Worm (Caenorhabditis elegans) whole organism, L4 larva: ENCODE data around the gene C25A8.5.
A peak's percentile ranks its signal among the peaks of the same experiment; 100 is the strongest.

ENCODE experiments used
- F10B5.3 ChIP-seq: sonication (generic microtip); optimal IDR thresholded peaks from 2 replicates; lab custom pipeline; 2016; ENCODE audit warnings: mild to moderate bottlenecking, missing genetic modification characterization, missing compliant biosample characterization
- F26F4.8 ChIP-seq: fragments of 200-800 bp; sonication (Bioruptor generic); conservative IDR thresholded peaks from 2 replicates; pipeline ENCODE4 v1.3.6; 2022; ENCODE audit warnings: missing genetic modification characterization, missing compliant biosample characterization
- F37D6.2 ChIP-seq: sonication (generic microtip); optimal IDR thresholded peaks from 2 replicates; lab custom pipeline; 2016; ENCODE audit warnings: mild to moderate bottlenecking, missing genetic modification characterization, missing compliant biosample characterization
- F44E2.7 ChIP-seq: fragments of 200-800 bp; sonication (Bioruptor generic); IDR thresholded peaks from 2 replicates; pipeline ENCODE4 v2.1.2; 2022; ENCODE audit warnings: missing genetic modification characterization, missing compliant biosample characterization
- F49E8.2 ChIP-seq: sonication (generic microtip); optimal IDR thresholded peaks from 2 replicates; lab custom pipeline; 2016; ENCODE audit warnings: missing compliant biosample characterization, mild to moderate bottlenecking, missing genetic modification characterization, borderline replicate concordance
- R02D3.7 ChIP-seq: fragments of 150-350 bp; sonication (generic microtip); optimal IDR thresholded peaks from 3 replicates; lab custom pipeline; 2014; ENCODE audit warnings: missing biosample characterization, missing genetic modification characterization
- Y105C5A.15 ChIP-seq: fragments of 200-800 bp; sonication (Bioruptor generic); IDR thresholded peaks from 2 replicates; pipeline ENCODE4 v1.3.6; 2022; ENCODE audit warnings: missing genetic modification characterization, missing compliant biosample characterization
- Y48G9A.11 ChIP-seq: fragments of 200-800 bp; sonication (Bioruptor generic); IDR thresholded peaks from 2 replicates; pipeline ENCODE4 v1.3.6; 2022; ENCODE audit warnings: missing genetic modification reagents, missing genetic modification characterization, missing compliant biosample characterization
- aha-1 ChIP-seq: fragments of 150-350 bp; peaks from one replicate; lab custom pipeline; 2014; ENCODE audit warnings: missing biosample characterization, missing genetic modification characterization
- arid-1 ChIP-seq: fragments of 200-800 bp; sonication (Bioruptor generic); conservative IDR thresholded peaks from 2 replicates; pipeline ENCODE4 v1.3.6; 2022; ENCODE audit warnings: missing genetic modification reagents, missing genetic modification characterization, missing compliant biosample characterization
- ceh-44 ChIP-seq: fragments of 200-800 bp; sonication (Bioruptor generic); IDR thresholded peaks from 2 replicates; pipeline ENCODE4 v1.3.6; 2022; ENCODE audit warnings: missing genetic modification reagents, missing genetic modification characterization, missing compliant biosample characterization
- ceh-82 ChIP-seq: sonication (generic microtip); optimal IDR thresholded peaks from 2 replicates; lab custom pipeline; 2017; ENCODE audit warnings: missing biosample characterization, missing genetic modification characterization
- daf-16 ChIP-seq, 3 experiments: sonication (generic microtip); optimal IDR thresholded peaks; 2 replicates each; lab custom pipeline; 2016 to 2017; ENCODE audit warnings: missing genetic modification characterization in 3 of 3, missing genetic modification reagents in 3 of 3, mild to moderate bottlenecking in 2 of 3, missing compliant biosample characterization in 2 of 3, missing biosample characterization in 1 of 3, moderate library complexity in 1 of 3
- dmd-6 ChIP-seq: fragments of 200-800 bp; sonication (Bioruptor generic); IDR thresholded peaks from 2 replicates; pipeline ENCODE4 v1.3.6; 2022; ENCODE audit warnings: missing genetic modification reagents, missing genetic modification characterization, missing compliant biosample characterization
- dmd-9 ChIP-seq: fragments of 200-800 bp; sonication (Bioruptor generic); IDR thresholded peaks from 2 replicates; pipeline ENCODE4 v1.3.6; 2022; ENCODE audit warnings: missing genetic modification reagents, missing genetic modification characterization, missing compliant biosample characterization
- dve-1 ChIP-seq: sonication (generic microtip); optimal IDR thresholded peaks from 2 replicates; lab custom pipeline; 2017; ENCODE audit warnings: antibody characterized with exemption, mild to moderate bottlenecking, missing genetic modification characterization, missing compliant biosample characterization; ENCODE audit not compliant: insufficient read depth
- fkh-10 ChIP-seq: fragments of 150-350 bp; optimal IDR thresholded peaks from 2 replicates; lab custom pipeline; 2014; ENCODE audit warnings: missing biosample characterization, missing genetic modification reagents, missing genetic modification characterization
- gei-8 ChIP-seq: fragments of 200-800 bp; sonication (Bioruptor generic); optimal IDR thresholded peaks from 2 replicates; lab custom pipeline; 2018; ENCODE audit warnings: mild to moderate bottlenecking, missing genetic modification characterization, missing compliant biosample characterization
- hlh-30 ChIP-seq: sonication (generic microtip); optimal IDR thresholded peaks from 2 replicates; lab custom pipeline; 2017; ENCODE audit warnings: antibody characterized with exemption, mild to moderate bottlenecking, missing genetic modification characterization, missing compliant biosample characterization; ENCODE audit not compliant: insufficient read depth
- hmg-1.1 ChIP-seq: fragments of 200-800 bp; sonication (Bioruptor generic); IDR thresholded peaks from 2 replicates; pipeline ENCODE4 v1.3.6; 2022; ENCODE audit warnings: missing genetic modification reagents, missing genetic modification characterization, missing compliant biosample characterization
- jun-1 ChIP-seq: fragments of 150-350 bp; optimal IDR thresholded peaks from 2 replicates; lab custom pipeline; 2014; ENCODE audit warnings: missing biosample characterization, missing genetic modification reagents, missing genetic modification characterization
- lin-13 ChIP-seq: fragments of 150-350 bp; optimal IDR thresholded peaks from 2 replicates; lab custom pipeline; 2014; ENCODE audit warnings: missing biosample characterization, missing genetic modification reagents, missing genetic modification characterization
- lin-38 ChIP-seq: fragments of 200-800 bp; sonication (Bioruptor generic); IDR thresholded peaks from 2 replicates; pipeline ENCODE4 v1.3.6; 2022; ENCODE audit warnings: missing genetic modification reagents, missing genetic modification characterization, missing compliant biosample characterization
- lsy-2 ChIP-seq, 2 experiments: fragments of 150-350 bp in 1 of 2; sonication (generic microtip) in 1 of 2; optimal IDR thresholded peaks; 2 replicates each; lab custom pipeline; 2014 to 2017; ENCODE audit warnings: missing biosample characterization in 2 of 2, missing genetic modification characterization in 2 of 2
- madf-5 ChIP-seq, 2 experiments: fragments of 200-800 bp; sonication (Bioruptor generic); IDR thresholded peaks; 2 replicates each; pipeline ENCODE4 v1.3.6; 2022; ENCODE audit warnings: missing compliant biosample characterization in 2 of 2, missing genetic modification characterization in 2 of 2
- mdl-1 ChIP-seq, 2 experiments: fragments of 150-350 bp in 1 of 2; sonication (generic microtip) in 1 of 2; optimal IDR thresholded peaks; 2 replicates each; lab custom pipeline; 2014 to 2017; ENCODE audit warnings: missing biosample characterization in 2 of 2, missing genetic modification characterization in 2 of 2
- nhr-11 ChIP-seq: fragments of 150-350 bp; optimal IDR thresholded peaks from 2 replicates; lab custom pipeline; 2014; ENCODE audit warnings: missing biosample characterization, missing genetic modification characterization
- nhr-28 ChIP-seq: fragments of 150-350 bp; optimal IDR thresholded peaks from 2 replicates; lab custom pipeline; 2014; ENCODE audit warnings: missing biosample characterization, missing genetic modification characterization
- nhr-41 ChIP-seq: fragments of 200-800 bp; sonication (Bioruptor generic); IDR thresholded peaks from 2 replicates; pipeline ENCODE4 v1.3.6; 2022; ENCODE audit warnings: missing genetic modification reagents, missing genetic modification characterization, missing compliant biosample characterization
- nhr-76 ChIP-seq: fragments of 150-350 bp; optimal IDR thresholded peaks from 2 replicates; lab custom pipeline; 2014; ENCODE audit warnings: missing biosample characterization, missing genetic modification characterization
- pqm-1 ChIP-seq: sonication (generic microtip); optimal IDR thresholded peaks from 2 replicates; lab custom pipeline; 2017; ENCODE audit warnings: missing biosample characterization, missing genetic modification characterization
- rbr-2 ChIP-seq: sonication (generic microtip); optimal IDR thresholded peaks from 2 replicates; lab custom pipeline; 2016; ENCODE audit warnings: missing genotype, missing genetic modification characterization, missing compliant biosample characterization
- snpc-1.2 ChIP-seq: fragments of 200-800 bp; sonication (Bioruptor generic); IDR thresholded peaks from 2 replicates; pipeline ENCODE4 v1.3.6; 2022; ENCODE audit warnings: missing genetic modification reagents, missing genetic modification characterization, missing compliant biosample characterization
- unc-39 ChIP-seq: sonication (generic microtip); optimal IDR thresholded peaks from 2 replicates; lab custom pipeline; 2017; ENCODE audit warnings: missing biosample characterization, missing genetic modification characterization
- unc-62 ChIP-seq, 3 experiments: fragments of 150-350 bp in 1 of 3; sonication (generic microtip); optimal IDR thresholded peaks in 2 of 3; peaks in 1 of 3; 1 replicate in 1 of 3; 2 replicates in 2 of 3; lab custom pipeline; 2014 to 2017; ENCODE audit warnings: missing biosample characterization in 3 of 3, missing genetic modification characterization in 3 of 3, missing genetic modification reagents in 3 of 3, missing genotype in 1 of 3
- zfp-2 ChIP-seq: sonication (generic microtip); optimal IDR thresholded peaks from 2 replicates; lab custom pipeline; 2016; ENCODE audit warnings: mild to moderate bottlenecking, missing genetic modification characterization, missing compliant biosample characterization
- zfp-3 ChIP-seq: fragments of 200-800 bp; sonication (Bioruptor generic); conservative IDR thresholded peaks from 2 replicates; pipeline ENCODE4 v1.3.6; 2022; ENCODE audit warnings: missing genetic modification reagents, missing genetic modification characterization, missing compliant biosample characterization

C25A8.5 gene

DNA sequence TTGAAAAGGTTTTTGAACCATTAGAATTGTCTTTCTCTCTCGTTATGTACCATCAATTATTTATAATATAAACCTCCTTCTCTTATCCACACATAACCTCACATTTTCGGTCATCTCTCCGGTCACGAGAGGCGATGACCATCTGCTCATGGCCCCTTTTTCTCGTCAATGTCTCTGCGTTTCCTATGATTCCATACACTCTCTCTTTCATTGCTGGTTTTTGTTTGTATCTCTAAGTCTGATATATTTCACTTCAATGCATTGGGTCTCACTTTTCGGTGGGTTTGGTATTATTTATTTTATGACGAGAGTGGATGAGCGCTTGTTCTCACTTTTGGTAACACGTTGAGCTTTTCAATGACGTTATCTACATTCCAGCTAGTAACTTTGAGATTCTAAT, 23.7 kb downstream of the C25A8.5 start (continued):
- TF ChIP-seq dve-1 (peak; percentile 50), unc-39 (no peak), madf-5 (GFP tag; IDR thresholded peaks at IDR 0.05; lab: Robert Waterston, UW) (no peak), rbr-2 (tag; lab: Kevin White, UChicago) (peak; percentile 34), lsy-2 (tag; optimal IDR thresholded peaks at IDR 0.05; lab: Kevin White, UChicago) (peak in 1 of 2 experiments; percentile 78), F37D6.2 (tag; lab: Kevin White, UChicago) (no peak), nhr-28 (tag; lab: Kevin White, UChicago) (peak; percentile 45), F10B5.3 (tag; lab: Kevin White, UChicago) (no peak), dmd-9 (GFP tag; lab: Robert Waterston, UW) (no peak), nhr-41 (GFP tag; lab: Robert Waterston, UW) (no peak), nhr-76 (tag; lab: Kevin White, UChicago) (no peak), Y105C5A.15 (no peak), ceh-44 (GFP tag; lab: Robert Waterston, UW) (no peak), zfp-2 (tag; lab: Kevin White, UChicago) (no peak), F49E8.2 (tag; lab: Kevin White, UChicago) (no peak), dmd-6 (peak; percentile 19; the same call in 1 of the 2 replicates), hmg-1.1 (GFP tag; lab: Robert Waterston, UW) (peak; percentile 57; the same call in 1 of the 2 replicates), F44E2.7 (GFP tag; lab: Robert Waterston, UW) (no peak), R02D3.7 (tag; lab: Kevin White, UChicago) (no peak), Y48G9A.11 (GFP tag; lab: Robert Waterston, UW) (no peak), gei-8 (GFP tag; lab: Kevin White, UChicago) (no peak), jun-1 (tag; lab: Kevin White, UChicago) (no peak), F26F4.8 (GFP tag; lab: Robert Waterston, UW) (no peak), zfp-3 (GFP tag; lab: Robert Waterston, UW) (no peak), pqm-1 (tag; lab: Kevin White, UChicago) (no peak), ceh-82 (tag; lab: Kevin White, UChicago) (no peak), nhr-11 (tag; lab: Kevin White, UChicago) (peak; percentile 39), daf-16 (GFP tag; optimal IDR thresholded peaks at IDR 0.05; lab: Kevin White, UChicago) (no peak), daf-16 (tag; optimal IDR thresholded peaks at IDR 0.05; lab: Kevin White, UChicago) (peak; percentile 10), lin-13 (GFP tag; lab: Kevin White, UChicago) (no peak), snpc-1.2 (GFP tag; lab: Robert Waterston, UW) (no peak), mdl-1 (tag; optimal IDR thresholded peaks at IDR 0.05; lab: Kevin White, UChicago) (peak; percentile 13 to 74), arid-1 (GFP tag; lab: Robert Waterston, UW) (no peak), unc-62 (GFP tag; optimal IDR thresholded peaks at IDR 0.05 in 1 of 2; lab: Kevin White, UChicago) (no peak), unc-62 (tag; optimal IDR thresholded peaks at IDR 0.05; lab: Kevin White, UChicago) (no peak)

DNA sequence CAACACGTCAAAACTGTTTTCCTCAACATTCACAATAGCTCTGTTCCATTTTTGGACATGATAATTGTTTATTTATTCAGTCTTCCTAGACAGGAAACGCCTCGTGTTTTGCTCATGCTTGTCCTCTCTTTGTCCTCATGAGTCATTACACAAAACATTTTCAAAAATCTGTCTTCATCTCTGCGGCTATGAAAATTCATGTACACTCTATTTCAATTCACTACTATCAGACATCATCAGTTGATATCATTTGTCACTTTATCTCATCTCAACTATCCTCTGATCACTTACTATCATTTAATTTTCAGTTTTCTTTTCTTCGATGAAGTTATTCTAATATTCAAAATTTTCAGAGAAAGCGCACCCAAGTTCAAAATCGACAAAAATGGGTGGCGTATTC, 24.6 kb downstream of the C25A8.5 start, which contains the start of gene adah-1:
adah-1 (plus strand) TSS at position 354 of the 400 bp plus-strand sequence.
- TF ChIP-seq nhr-28 (tag; lab: Kevin White, UChicago) (peak; percentile 33), mdl-1 (tag; optimal IDR thresholded peaks at IDR 0.05; lab: Kevin White, UChicago) (peak in 1 of 2 experiments; percentile 13), dmd-6 (no peak), unc-62 (GFP tag; optimal IDR thresholded peaks at IDR 0.05 in 1 of 2; lab: Kevin White, UChicago) (peak in 1 of 2 experiments; percentile 14), unc-62 (tag; optimal IDR thresholded peaks at IDR 0.05; lab: Kevin White, UChicago) (no peak), aha-1 (tag; lab: Kevin White, UChicago) (peak; percentile 65), hlh-30 (peak; percentile 78), lin-38 (GFP tag; lab: Robert Waterston, UW) (no peak), lsy-2 (tag; optimal IDR thresholded peaks at IDR 0.05; lab: Kevin White, UChicago) (peak in 1 of 2 experiments; percentile 31), fkh-10 (GFP tag; lab: Kevin White, UChicago) (no peak)
- TF ChIP-seq, all 104 proteins: peak for 6
